Fruit fly (Drosophila melanogaster) Kc167 (cell line): ENCODE results near the gene Polr2G.

Experiments used
- Sin3A ChIP-seq: fragments of >200 bp; optimal IDR thresholded peaks from 2 replicates; lab custom pipeline; 2018; ENCODE audit warnings: missing external identifiers
- h ChIP-seq: fragments of >200 bp; optimal IDR thresholded peaks from 3 replicates; lab custom pipeline; 2018; ENCODE audit warnings: missing external identifiers
- psq ChIP-seq: fragments of >200 bp; optimal IDR thresholded peaks from 2 replicates; lab custom pipeline; 2017; ENCODE audit warnings: missing external identifiers
- ttk ChIP-seq: sonication (Bioruptor generic); optimal IDR thresholded peaks from 2 replicates; lab custom pipeline; 2017; ENCODE audit warnings: missing external identifiers

dm6 chr3R:15177230-15177629 lies 45.8 kb downstream of the Polr2G start:
- TF ChIP-seq h (lab: Kevin White, UChicago) (no peak), Sin3A (lab: Kevin White, UChicago) (no peak), psq (no peak), ttk (lab: Kevin White, UChicago) (no peak)
